Worm (Caenorhabditis elegans) whole organism, late embryonic: ENCODE data around the gene Y38C1BA.4.

Experiments
- ceh-14 ChIP-seq: sonication (generic microtip); optimal IDR thresholded peaks from 2 replicates; lab custom pipeline; 2016; ENCODE audit warnings: missing genotype, missing genetic modification characterization, missing compliant biosample characterization
- tbx-2 ChIP-seq: sonication (generic microtip); optimal IDR thresholded peaks from 2 replicates; lab custom pipeline; 2016; ENCODE audit warnings: missing genetic modification characterization, missing compliant biosample characterization

DNA sequence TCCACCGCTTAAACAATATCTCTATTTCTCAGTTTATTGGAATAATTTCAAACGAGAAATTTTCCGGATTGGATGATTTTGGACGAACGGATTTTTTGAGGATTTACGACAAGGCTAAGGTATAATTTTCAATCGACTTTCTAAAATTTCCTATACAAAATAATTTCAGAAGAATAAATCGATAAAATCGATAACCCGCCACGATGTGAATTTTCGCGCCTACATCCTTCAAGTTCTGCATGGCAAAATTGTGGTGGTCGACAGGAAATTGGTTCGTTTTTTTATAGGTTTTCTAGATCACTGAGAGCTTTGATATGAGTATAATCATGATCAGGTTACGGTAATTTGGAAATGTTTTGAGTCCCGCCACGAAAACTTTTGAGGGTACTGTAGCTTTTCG is 13.3 kb downstream of the Y38C1BA.4 start:
- TF ChIP-seq ceh-14 (tag; lab: Kevin White, UChicago) (no peak), tbx-2 (tag; lab: Kevin White, UChicago) (no peak)
